Worm (Caenorhabditis elegans) whole organism, L1 larva: ENCODE measurements around the gene C18D11.7.

Source experiments
- C04F5.9 ChIP-seq: sonication (generic microtip); optimal IDR thresholded peaks from 2 replicates; lab custom pipeline; 2016; ENCODE audit warnings: missing genetic modification characterization, missing compliant biosample characterization
- C34B4.2 ChIP-seq: sonication (generic microtip); optimal IDR thresholded peaks from 2 replicates; lab custom pipeline; 2017; ENCODE audit warnings: mild to moderate bottlenecking, missing genetic modification characterization, missing compliant biosample characterization
- F16B12.6 ChIP-seq: fragments of 150-350 bp; optimal IDR thresholded peaks from 2 replicates; lab custom pipeline; 2014; ENCODE audit warnings: missing biosample characterization, missing genetic modification characterization
- Y116A8C.19 ChIP-seq: sonication (generic microtip); optimal IDR thresholded peaks from 2 replicates; lab custom pipeline; 2016; ENCODE audit warnings: missing compliant biosample characterization, missing genetic modification characterization, borderline replicate concordance
- aha-1 ChIP-seq: fragments of 150-350 bp; optimal IDR thresholded peaks from 2 replicates; lab custom pipeline; 2014; ENCODE audit warnings: missing biosample characterization, missing genetic modification characterization
- alr-1 ChIP-seq: fragments of 200-800 bp; sonication (Bioruptor generic); optimal IDR thresholded peaks from 2 replicates; lab custom pipeline; 2018; ENCODE audit warnings: borderline replicate concordance, mild to moderate bottlenecking, missing genetic modification characterization, missing compliant biosample characterization
- ceh-82 ChIP-seq, 3 experiments: fragments of 150-350 bp in 1 of 3; sonication (generic microtip) in 2 of 3; optimal IDR thresholded peaks; 2 replicates each; lab custom pipeline; 2014 to 2017; ENCODE audit warnings: missing biosample characterization in 3 of 3, missing genetic modification characterization in 3 of 3
- ceh-90 ChIP-seq: sonication (generic microtip); optimal IDR thresholded peaks from 2 replicates; lab custom pipeline; 2016; ENCODE audit warnings: missing genetic modification characterization, missing compliant biosample characterization
- ces-1 ChIP-seq: fragments of 150-350 bp; optimal IDR thresholded peaks from 2 replicates; lab custom pipeline; 2014; ENCODE audit warnings: missing biosample characterization, missing genetic modification reagents, missing genetic modification characterization
- dsc-1 ChIP-seq: sonication (generic microtip); optimal IDR thresholded peaks from 2 replicates; lab custom pipeline; 2016; ENCODE audit warnings: mild to moderate bottlenecking, missing genetic modification characterization, missing compliant biosample characterization
- egl-13 ChIP-seq: sonication (generic microtip); optimal IDR thresholded peaks from 2 replicates; lab custom pipeline; 2016; ENCODE audit warnings: missing genotype, missing genetic modification reagents, missing genetic modification characterization, missing compliant biosample characterization
- egl-27 ChIP-seq, 2 experiments: fragments of 150-350 bp in 1 of 2; sonication (generic microtip); optimal IDR thresholded peaks; 3 replicates each; lab custom pipeline; 2017 to 2018; ENCODE audit warnings: missing biosample characterization in 2 of 2, missing genetic modification characterization in 2 of 2, missing genetic modification reagents in 2 of 2
- elt-3 ChIP-seq, 6 experiments: fragments of 150-350 bp in 1 of 6; sonication (generic microtip); optimal IDR thresholded peaks; 2 replicates each; lab custom pipeline; 2017 to 2018; ENCODE audit warnings: missing biosample characterization in 6 of 6, missing genetic modification characterization in 6 of 6, inconsistent platforms in 1 of 6
- ets-5 ChIP-seq: fragments of 200-800 bp; sonication (Bioruptor generic); IDR thresholded peaks from 2 replicates; pipeline ENCODE4 v1.3.6; 2022; ENCODE audit warnings: missing genetic modification characterization, missing compliant biosample characterization
- fkh-8 ChIP-seq: sonication (generic microtip); optimal IDR thresholded peaks from 2 replicates; lab custom pipeline; 2016; ENCODE audit warnings: mild to moderate bottlenecking, missing genetic modification characterization, missing compliant biosample characterization
- fos-1 ChIP-seq: fragments of 150-350 bp; optimal IDR thresholded peaks from 2 replicates; lab custom pipeline; 2014; ENCODE audit warnings: missing biosample characterization, missing genetic modification characterization
- hpl-2 ChIP-seq: fragments of 150-350 bp; optimal IDR thresholded peaks from 2 replicates; lab custom pipeline; 2014; ENCODE audit warnings: missing biosample characterization, missing genetic modification reagents, missing genetic modification characterization
- lin-13 ChIP-seq: fragments of 150-350 bp; optimal IDR thresholded peaks from 2 replicates; lab custom pipeline; 2014; ENCODE audit warnings: missing biosample characterization, missing genetic modification reagents, missing genetic modification characterization
- lin-14 ChIP-seq: fragments of 200-800 bp; sonication (Bioruptor generic); optimal IDR thresholded peaks from 2 replicates; lab custom pipeline; 2018; ENCODE audit warnings: mild to moderate bottlenecking, missing genetic modification characterization, moderate library complexity, missing compliant biosample characterization
- lin-15B ChIP-seq: fragments of 150-350 bp; sonication (generic microtip); optimal IDR thresholded peaks from 3 replicates; lab custom pipeline; 2014; ENCODE audit warnings: missing biosample characterization, missing genetic modification characterization
- lin-35 ChIP-seq, 2 experiments: fragments of 150-350 bp; optimal IDR thresholded peaks; 2 replicates each; lab custom pipeline; 2014; ENCODE audit warnings: missing biosample characterization in 2 of 2, missing genetic modification characterization in 2 of 2, missing genetic modification reagents in 2 of 2
- lir-3 ChIP-seq: sonication (generic microtip); optimal IDR thresholded peaks from 2 replicates; lab custom pipeline; 2016; ENCODE audit warnings: mild to moderate bottlenecking, missing genetic modification characterization, moderate library complexity, missing compliant biosample characterization; ENCODE audit not compliant: poor library complexity
- mab-9 ChIP-seq: fragments of 200-800 bp; sonication (Bioruptor generic); IDR thresholded peaks from 2 replicates; pipeline ENCODE4 v1.3.6; 2022; ENCODE audit warnings: missing genetic modification reagents, missing genetic modification characterization, missing compliant biosample characterization
- mdl-1 ChIP-seq, 2 experiments: fragments of 150-350 bp; optimal IDR thresholded peaks; 2 replicates each; lab custom pipeline; 2014 to 2017; ENCODE audit warnings: missing biosample characterization in 2 of 2, missing genetic modification characterization in 2 of 2, inconsistent platforms in 1 of 2
- nhr-12 ChIP-seq: sonication (generic microtip); optimal IDR thresholded peaks from 2 replicates; lab custom pipeline; 2017; ENCODE audit warnings: missing biosample characterization, missing genetic modification characterization
- nhr-19 ChIP-seq: fragments of 200-800 bp; sonication (Bioruptor generic); conservative IDR thresholded peaks from 2 replicates; pipeline ENCODE4 v1.3.6; 2022; ENCODE audit warnings: missing genetic modification characterization, missing compliant biosample characterization
- nhr-20 ChIP-seq: sonication (generic microtip); optimal IDR thresholded peaks from 2 replicates; lab custom pipeline; 2016; ENCODE audit warnings: mild to moderate bottlenecking, missing genetic modification characterization, missing compliant biosample characterization
- nhr-47 ChIP-seq: sonication (generic microtip); optimal IDR thresholded peaks from 2 replicates; lab custom pipeline; 2016; ENCODE audit warnings: mild to moderate bottlenecking, missing genetic modification characterization, moderate library complexity, missing compliant biosample characterization
- nhr-76 ChIP-seq: sonication (generic microtip); optimal IDR thresholded peaks from 2 replicates; lab custom pipeline; 2017; ENCODE audit warnings: missing biosample characterization, missing genetic modification characterization
- nhr-77 ChIP-seq: fragments of 150-350 bp; optimal IDR thresholded peaks from 2 replicates; lab custom pipeline; 2014; ENCODE audit warnings: missing biosample characterization, missing genetic modification characterization
- nhr-84 ChIP-seq: sonication (generic microtip); optimal IDR thresholded peaks from 2 replicates; lab custom pipeline; 2017; ENCODE audit warnings: missing biosample characterization, missing genetic modification characterization
- nhr-85 ChIP-seq: sonication (generic microtip); peaks from one replicate; lab custom pipeline; 2016; ENCODE audit warnings: missing genetic modification characterization, inconsistent platforms, missing compliant biosample characterization
- nhr-90 ChIP-seq: sonication (generic microtip); optimal IDR thresholded peaks from 2 replicates; lab custom pipeline; 2016; ENCODE audit warnings: mild to moderate bottlenecking, missing genetic modification characterization, missing compliant biosample characterization; ENCODE audit not compliant: poor library complexity
- pag-3 ChIP-seq: sonication (generic microtip); optimal IDR thresholded peaks from 2 replicates; lab custom pipeline; 2017; ENCODE audit warnings: missing genetic modification characterization, mild to moderate bottlenecking, missing compliant biosample characterization, antibody characterized with exemption, borderline replicate concordance; ENCODE audit not compliant: insufficient read depth
- pax-3 ChIP-seq: fragments of 200-800 bp; sonication (Bioruptor generic); optimal IDR thresholded peaks from 2 replicates; lab custom pipeline; 2018; ENCODE audit warnings: mild to moderate bottlenecking, missing genetic modification characterization, moderate library complexity, missing compliant biosample characterization
- pqm-1 ChIP-seq: sonication (generic microtip); optimal IDR thresholded peaks from 3 replicates; lab custom pipeline; 2017; ENCODE audit warnings: missing biosample characterization, missing genetic modification characterization
- snu-23 ChIP-seq: sonication (generic microtip); optimal IDR thresholded peaks from 2 replicates; lab custom pipeline; 2016; ENCODE audit warnings: missing genetic modification characterization, missing compliant biosample characterization
- sup-37 ChIP-seq: fragments of 200-800 bp; sonication (Bioruptor generic); optimal IDR thresholded peaks from 2 replicates; lab custom pipeline; 2018; ENCODE audit warnings: mild to moderate bottlenecking, missing genetic modification characterization, missing compliant biosample characterization
- swsn-7 ChIP-seq: sonication (generic microtip); optimal IDR thresholded peaks from 2 replicates; lab custom pipeline; 2016; ENCODE audit warnings: missing genetic modification characterization, missing compliant biosample characterization
- tbx-2 ChIP-seq: sonication (generic microtip); optimal IDR thresholded peaks from 2 replicates; lab custom pipeline; 2016; ENCODE audit warnings: missing genetic modification characterization, missing compliant biosample characterization
- tlp-1 ChIP-seq: fragments of 150-350 bp; optimal IDR thresholded peaks from 2 replicates; lab custom pipeline; 2014; ENCODE audit warnings: missing biosample characterization, missing genetic modification characterization
- unc-130 ChIP-seq: fragments of 150-350 bp; optimal IDR thresholded peaks from 2 replicates; lab custom pipeline; 2017; ENCODE audit warnings: missing biosample characterization, missing genetic modification characterization, inconsistent platforms
- unc-30 ChIP-seq: sonication (generic microtip); optimal IDR thresholded peaks from 2 replicates; lab custom pipeline; 2017; ENCODE audit warnings: missing biosample characterization, missing genetic modification characterization
- unc-62 ChIP-seq: fragments of 150-350 bp; optimal IDR thresholded peaks from 2 replicates; lab custom pipeline; 2014; ENCODE audit warnings: missing biosample characterization, missing genetic modification reagents, missing genetic modification characterization
- unc-86 ChIP-seq: sonication (generic microtip); optimal IDR thresholded peaks from 2 replicates; lab custom pipeline; 2016; ENCODE audit warnings: missing genetic modification characterization, missing compliant biosample characterization
- xbp-1 ChIP-seq: sonication (generic microtip); optimal IDR thresholded peaks from 2 replicates; lab custom pipeline; 2016; ENCODE audit warnings: missing genetic modification characterization, missing compliant biosample characterization
- zag-1 ChIP-seq: fragments of 150-350 bp; optimal IDR thresholded peaks from 2 replicates; lab custom pipeline; 2014; ENCODE audit warnings: missing biosample characterization, missing genetic modification characterization
- ztf-4 ChIP-seq: fragments of 150-350 bp; optimal IDR thresholded peaks from 2 replicates; lab custom pipeline; 2014; ENCODE audit warnings: missing biosample characterization, missing genetic modification characterization

C18D11.7 gene

ce11 chrIII:11824580-11824979, 18.0 kb upstream of the C18D11.7 start:
- TF ChIP-seq tlp-1 (tag; lab: Kevin White, UChicago), result no peak
- TF ChIP-seq ceh-90 (tag; lab: Kevin White, UChicago), result no peak

- no peak for TF ChIP-seq elt-3 (tag; optimal IDR thresholded peaks at IDR 0.05; lab: Kevin White, UChicago)
- TF ChIP-seq lin-13, result no peak
- no peak for TF ChIP-seq tbx-2 (tag; lab: Kevin White, UChicago)
- TF ChIP-seq fos-1 (tag; lab: Kevin White, UChicago), result no peak
- TF ChIP-seq alr-1 (tag; lab: Kevin White, UChicago), result no peak
- no peak for TF ChIP-seq mdl-1 (tag; optimal IDR thresholded peaks at IDR 0.05; lab: Kevin White, UChicago)
- no peak for TF ChIP-seq nhr-20 (tag; lab: Kevin White, UChicago)
- no peak for TF ChIP-seq nhr-19
- TF ChIP-seq dsc-1, result no peak
- no peak for TF ChIP-seq pax-3 (tag; lab: Kevin White, UChicago)
- no peak for TF ChIP-seq Y116A8C.19 (tag; lab: Kevin White, UChicago)
- no peak for TF ChIP-seq egl-13 (tag; lab: Kevin White, UChicago)
Observed at ce11 chrIII:11824088-11824487, 17.5 kb upstream of the C18D11.7 start.

- TF ChIP-seq ces-1 (no peak), nhr-47 (tag; lab: Kevin White, UChicago) (peak; percentile 82), nhr-77 (tag; lab: Kevin White, UChicago) (peak; percentile 82), lin-15B (peak; percentile 83), egl-13 (tag; lab: Kevin White, UChicago) (no peak), swsn-7 (tag; lab: Kevin White, UChicago) (peak; percentile 75), unc-30 (tag; lab: Kevin White, UChicago) (no peak), egl-27 (tag; optimal IDR thresholded peaks at IDR 0.05; lab: Kevin White, UChicago) (peak; percentile 1 to 44), hpl-2 (GFP tag; lab: Kevin White, UChicago) (no peak), dsc-1 (peak; percentile 67), unc-86 (tag; lab: Kevin White, UChicago) (peak; percentile 60), zag-1 (no peak), aha-1 (tag; lab: Kevin White, UChicago) (peak; percentile 27), unc-130 (peak; percentile 97), nhr-84 (tag; lab: Kevin White, UChicago) (no peak), pqm-1 (no peak), pax-3 (tag; lab: Kevin White, UChicago) (peak; percentile 55), lin-13 (peak; percentile 91), sup-37 (no peak), fkh-8 (peak; percentile 86), snu-23 (peak; percentile 93), ceh-90 (tag; lab: Kevin White, UChicago) (no peak), lin-14 (peak; percentile 94), nhr-12 (tag; lab: Kevin White, UChicago) (no peak), ceh-82 (tag; optimal IDR thresholded peaks at IDR 0.05; lab: Kevin White, UChicago) (peak; percentile 48 to 93 (median 52)), xbp-1 (peak; percentile 73), F16B12.6 (peak; percentile 100), C34B4.2 (tag; lab: Kevin White, UChicago) (no peak), C04F5.9 (tag; lab: Kevin White, UChicago) (peak; percentile 57), nhr-90 (tag; lab: Kevin White, UChicago) (peak; percentile 78), nhr-20 (tag; lab: Kevin White, UChicago) (peak; percentile 93), nhr-76 (no peak), lin-35 (GFP tag; optimal IDR thresholded peaks at IDR 0.05; lab: Kevin White, UChicago) (peak; percentile 90 to 93), lir-3 (tag; lab: Kevin White, UChicago) (no peak), nhr-85 (peak; percentile 89), ets-5 (GFP tag; lab: Robert Waterston, UW) (no peak), mab-9 (GFP tag; lab: Robert Waterston, UW) (0 out of 2 replicates have a peak, but pooled peaks have one; percentile 9), unc-62 (GFP tag; lab: Kevin White, UChicago) (no peak), pag-3 (no peak), ztf-4 (tag; lab: Kevin White, UChicago) (peak; percentile 39)
Observed at ce11 chrIII:11823260-11823659, 16.7 kb upstream of the C18D11.7 start, which contains the start of gene C18D11.3. Gene C18D11.3, plus strand, starts transcription at chrIII:11823448.
